Fruit fly (Drosophila melanogaster): Measurements from ENCODE around the gene RhoGAP93B.

DNA sequence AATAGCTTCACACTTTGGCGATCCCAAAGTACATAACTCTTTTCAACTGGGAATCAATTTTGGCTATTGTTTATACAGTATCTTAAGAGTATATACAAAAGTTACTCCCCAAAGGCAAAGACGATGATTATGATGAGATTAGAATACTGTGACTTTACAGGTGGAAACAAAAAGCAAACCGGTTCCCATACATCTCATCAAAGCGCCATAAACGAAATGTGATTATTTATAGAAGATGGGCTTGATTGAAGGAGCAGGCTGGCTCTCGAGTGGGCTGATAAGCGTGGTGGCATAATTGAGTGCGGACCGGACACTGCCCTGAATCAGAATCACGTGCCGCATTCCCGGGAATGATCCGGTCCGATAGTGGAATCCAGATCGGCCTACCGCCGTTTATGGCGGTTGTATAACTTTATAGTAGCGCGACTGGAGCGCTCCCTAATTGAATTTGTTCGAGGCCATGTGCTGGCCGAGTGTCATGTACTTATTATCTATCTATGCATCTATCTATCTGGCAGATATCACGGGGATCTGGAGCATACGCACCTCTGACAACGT, 25.6 kb downstream of the RhoGAP93B start:
- TF ChIP-seq Sin3A (optimal IDR thresholded peaks at IDR 0.05) (no peak), psq (optimal IDR thresholded peaks at IDR 0.05) (no peak), ttk (optimal IDR thresholded peaks at IDR 0.05) (no peak), Myc (optimal IDR thresholded peaks at IDR 0.05) (no peak), insv (optimal IDR thresholded peaks at IDR 0.05) (no peak), h (optimal IDR thresholded peaks at IDR 0.05) (no peak)

All from Kc167 (cell line).